Worm (Caenorhabditis elegans) whole organism, late embryonic: Measurements from ENCODE around the gene srz-10.

Source experiments
- fkh-6 ChIP-seq: sonication (generic microtip); optimal IDR thresholded peaks from 2 replicates; lab custom pipeline; 2016; ENCODE audit warnings: missing genetic modification characterization, missing compliant biosample characterization
- hlh-13 ChIP-seq: fragments of 200-800 bp; sonication (Bioruptor generic); optimal IDR thresholded peaks from 2 replicates; lab custom pipeline; 2018; ENCODE audit warnings: mild to moderate bottlenecking, missing genetic modification characterization, missing compliant biosample characterization
- nfya-1 ChIP-seq: sonication (generic microtip); optimal IDR thresholded peaks from 2 replicates; lab custom pipeline; 2017; ENCODE audit warnings: missing genetic modification characterization, mild to moderate bottlenecking, missing compliant biosample characterization, antibody characterized with exemption, moderate library complexity
- pax-1 ChIP-seq: fragments of 150-350 bp; optimal IDR thresholded peaks from 2 replicates; lab custom pipeline; 2014; ENCODE audit warnings: missing biosample characterization, missing genetic modification characterization
- unc-55 ChIP-seq: sonication (generic microtip); optimal IDR thresholded peaks from 2 replicates; lab custom pipeline; 2017; ENCODE audit warnings: missing biosample characterization, missing genetic modification reagents, missing genetic modification characterization
- zip-5 ChIP-seq: sonication (generic microtip); optimal IDR thresholded peaks from 2 replicates; lab custom pipeline; 2016; ENCODE audit warnings: missing genetic modification characterization, missing compliant biosample characterization

DNA sequence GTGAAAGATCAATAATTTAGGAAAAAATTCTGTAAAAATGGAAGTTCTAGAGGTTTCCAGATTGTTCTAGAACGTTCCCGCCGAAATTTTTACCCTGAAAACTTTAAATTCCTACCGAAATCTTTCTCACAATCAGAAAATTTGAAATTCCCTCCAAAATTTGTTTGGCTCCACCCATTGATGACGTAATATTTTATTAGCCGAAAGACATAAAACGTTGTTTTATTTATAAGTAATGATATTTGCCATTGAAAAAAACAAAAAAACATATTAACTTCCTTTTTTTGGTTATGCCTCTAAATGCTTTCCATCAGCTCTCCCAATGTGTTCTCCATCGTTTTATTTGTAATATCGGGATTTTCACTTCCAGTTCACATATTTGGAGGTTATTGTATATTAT is 21.4 kb upstream of the srz-10 start, which contains the start of gene srh-295:
- TF ChIP-seq zip-5: no peak
- TF ChIP-seq unc-55 (GFP tag; lab: Kevin White, UChicago): no peak
- TF ChIP-seq pax-1: no peak
- no peak for TF ChIP-seq hlh-13
- TF ChIP-seq fkh-6 (tag; lab: Kevin White, UChicago): no peak
- no peak for TF ChIP-seq nfya-1 (tag; lab: Kevin White, UChicago)
